Worm (Caenorhabditis elegans) whole organism, L4 larva: ENCODE measurements around the gene gstk-1.
A peak's percentile ranks its signal among the peaks of the same experiment; 100 is the strongest.

Experiments used
- F26F4.8 ChIP-seq: fragments of 200-800 bp; sonication (Bioruptor generic); conservative IDR thresholded peaks from 2 replicates; pipeline ENCODE4 v1.3.6; 2022; ENCODE audit warnings: missing genetic modification characterization, missing compliant biosample characterization
- F37D6.2 ChIP-seq: sonication (generic microtip); optimal IDR thresholded peaks from 2 replicates; lab custom pipeline; 2016; ENCODE audit warnings: mild to moderate bottlenecking, missing genetic modification characterization, missing compliant biosample characterization
- R02D3.7 ChIP-seq: fragments of 150-350 bp; sonication (generic microtip); optimal IDR thresholded peaks from 3 replicates; lab custom pipeline; 2014; ENCODE audit warnings: missing biosample characterization, missing genetic modification characterization
- Y5F2A.4 ChIP-seq: fragments of 200-800 bp; sonication (Bioruptor generic); optimal IDR thresholded peaks from 2 replicates; lab custom pipeline; 2018; ENCODE audit warnings: mild to moderate bottlenecking, missing genetic modification characterization, missing compliant biosample characterization
- Y75B8A.6 ChIP-seq: fragments of 200-800 bp; sonication (Bioruptor generic); IDR thresholded peaks from 2 replicates; pipeline ENCODE4 v1.3.6; 2022; ENCODE audit warnings: missing genetic modification reagents, missing genetic modification characterization, missing compliant biosample characterization
- aha-1 ChIP-seq: fragments of 150-350 bp; peaks from one replicate; lab custom pipeline; 2014; ENCODE audit warnings: missing biosample characterization, missing genetic modification characterization
- ceh-28 ChIP-seq: fragments of 150-350 bp; optimal IDR thresholded peaks from 2 replicates; lab custom pipeline; 2014; ENCODE audit warnings: missing biosample characterization, missing genetic modification reagents, missing genetic modification characterization
- ceh-32 ChIP-seq: sonication (generic microtip); optimal IDR thresholded peaks from 2 replicates; lab custom pipeline; 2016; ENCODE audit warnings: mild to moderate bottlenecking, missing genetic modification characterization, missing compliant biosample characterization; ENCODE audit not compliant: poor library complexity
- daf-16 ChIP-seq, 3 experiments: sonication (generic microtip); optimal IDR thresholded peaks; 2 replicates each; lab custom pipeline; 2016 to 2017; ENCODE audit warnings: missing genetic modification characterization in 3 of 3, missing genetic modification reagents in 3 of 3, mild to moderate bottlenecking in 2 of 3, missing compliant biosample characterization in 2 of 3, missing biosample characterization in 1 of 3, moderate library complexity in 1 of 3
- dmd-6 ChIP-seq: fragments of 200-800 bp; sonication (Bioruptor generic); IDR thresholded peaks from 2 replicates; pipeline ENCODE4 v1.3.6; 2022; ENCODE audit warnings: missing genetic modification reagents, missing genetic modification characterization, missing compliant biosample characterization
- dmd-8 ChIP-seq: fragments of 200-800 bp; sonication (Bioruptor generic); IDR thresholded peaks from 2 replicates; pipeline ENCODE4 v1.3.6; 2022; ENCODE audit warnings: missing genetic modification characterization, missing compliant biosample characterization
- dve-1 ChIP-seq: sonication (generic microtip); optimal IDR thresholded peaks from 2 replicates; lab custom pipeline; 2017; ENCODE audit warnings: antibody characterized with exemption, mild to moderate bottlenecking, missing genetic modification characterization, missing compliant biosample characterization; ENCODE audit not compliant: insufficient read depth
- hif-1 ChIP-seq, 2 experiments: sonication (generic microtip); optimal IDR thresholded peaks; 2 replicates each; lab custom pipeline; 2016 to 2017; ENCODE audit warnings: missing compliant biosample characterization in 2 of 2, missing genetic modification characterization in 2 of 2, missing genetic modification reagents in 2 of 2, missing genotype in 2 of 2, mild to moderate bottlenecking in 1 of 2
- hlh-30 ChIP-seq: sonication (generic microtip); optimal IDR thresholded peaks from 2 replicates; lab custom pipeline; 2017; ENCODE audit warnings: antibody characterized with exemption, mild to moderate bottlenecking, missing genetic modification characterization, missing compliant biosample characterization; ENCODE audit not compliant: insufficient read depth
- madf-5 ChIP-seq, 2 experiments: fragments of 200-800 bp; sonication (Bioruptor generic); IDR thresholded peaks; 2 replicates each; pipeline ENCODE4 v1.3.6; 2022; ENCODE audit warnings: missing compliant biosample characterization in 2 of 2, missing genetic modification characterization in 2 of 2
- mdt-29 ChIP-seq: fragments of 200-800 bp; sonication (Bioruptor generic); IDR thresholded peaks from 2 replicates; pipeline ENCODE4 v1.3.6; 2022; ENCODE audit warnings: missing genetic modification reagents, missing genetic modification characterization, missing compliant biosample characterization
- mes-2 ChIP-seq: sonication (generic microtip); optimal IDR thresholded peaks from 2 replicates; lab custom pipeline; 2016; ENCODE audit warnings: missing genotype, mild to moderate bottlenecking, missing genetic modification characterization, missing compliant biosample characterization; ENCODE audit not compliant: poor library complexity, severe bottlenecking
- mxl-2 ChIP-seq: fragments of 200-800 bp; sonication (Bioruptor generic); conservative IDR thresholded peaks from 2 replicates; pipeline ENCODE4 v1.3.6; 2022; ENCODE audit warnings: missing genetic modification reagents, missing genetic modification characterization, missing compliant biosample characterization
- mxl-3 ChIP-seq: fragments of 200-800 bp; sonication (Bioruptor generic); optimal IDR thresholded peaks from 2 replicates; lab custom pipeline; 2018; ENCODE audit warnings: mild to moderate bottlenecking, missing genetic modification characterization, missing compliant biosample characterization
- nhr-28 ChIP-seq: fragments of 150-350 bp; optimal IDR thresholded peaks from 2 replicates; lab custom pipeline; 2014; ENCODE audit warnings: missing biosample characterization, missing genetic modification characterization
- nhr-6 ChIP-seq: fragments of 150-350 bp; optimal IDR thresholded peaks from 2 replicates; lab custom pipeline; 2014; ENCODE audit warnings: missing biosample characterization, missing genetic modification characterization
- pha-4 ChIP-seq, 2 experiments: fragments of 150-350 bp in 1 of 2; fragments of 200-800 bp in 1 of 2; sonication (Bioruptor generic) in 1 of 2; IDR thresholded peaks in 1 of 2; optimal IDR thresholded peaks in 1 of 2; 2 replicates each; pipeline versions ENCODE4 v1.3.6 to Lab custom; 2014 to 2022; ENCODE audit warnings: missing genetic modification characterization in 2 of 2, missing genetic modification reagents in 2 of 2, missing biosample characterization in 1 of 2, missing compliant biosample characterization in 1 of 2
- php-3 ChIP-seq: fragments of 200-800 bp; sonication (Bioruptor generic); IDR thresholded peaks from 2 replicates; pipeline ENCODE4 v1.3.6; 2022; ENCODE audit warnings: missing genetic modification reagents, missing genetic modification characterization, missing compliant biosample characterization
- pqm-1 ChIP-seq: sonication (generic microtip); optimal IDR thresholded peaks from 2 replicates; lab custom pipeline; 2017; ENCODE audit warnings: missing biosample characterization, missing genetic modification characterization
- set-16 ChIP-seq: fragments of 200-800 bp; sonication (Bioruptor generic); IDR thresholded peaks from 2 replicates; pipeline ENCODE4 v1.3.6; 2022; ENCODE audit warnings: missing genetic modification reagents, missing genetic modification characterization, missing compliant biosample characterization
- snpc-4 ChIP-seq: fragments of 150-350 bp; optimal IDR thresholded peaks from 2 replicates; lab custom pipeline; 2014; ENCODE audit warnings: missing biosample characterization, missing genetic modification characterization
- unc-130 ChIP-seq: sonication (generic microtip); optimal IDR thresholded peaks from 2 replicates; lab custom pipeline; 2016; ENCODE audit warnings: missing genetic modification reagents, missing genetic modification characterization, missing compliant biosample characterization
- unc-62 ChIP-seq, 3 experiments: fragments of 150-350 bp in 1 of 3; sonication (generic microtip); optimal IDR thresholded peaks in 2 of 3; peaks in 1 of 3; 1 replicate in 1 of 3; 2 replicates in 2 of 3; lab custom pipeline; 2014 to 2017; ENCODE audit warnings: missing biosample characterization in 3 of 3, missing genetic modification characterization in 3 of 3, missing genetic modification reagents in 3 of 3, missing genotype in 1 of 3
- ztf-11 ChIP-seq: fragments of 150-350 bp; optimal IDR thresholded peaks from 2 replicates; lab custom pipeline; 2014; ENCODE audit warnings: missing biosample characterization, missing genetic modification characterization
- ztf-7 ChIP-seq: fragments of 150-350 bp; optimal IDR thresholded peaks from 2 replicates; lab custom pipeline; 2014; ENCODE audit warnings: missing biosample characterization, missing genetic modification characterization

Gene gstk-1

ce11 chrII:9652919-9653318 is 3.6 kb upstream of the gstk-1 start, which contains the start of gene ZK1307.3 (continued):
- TF ChIP-seq unc-130 (GFP tag; lab: Kevin White, UChicago) = no peak

ce11 chrII:9653679-9654078 is 2.8 kb upstream of the gstk-1 start, which contains the start of gene ZK1307.2:
Gene ZK1307.2 (minus strand): TSS chrII:9653952.
- TF ChIP-seq unc-62 (GFP tag; optimal IDR thresholded peaks at IDR 0.05 in 1 of 2; lab: Kevin White, UChicago) = peak in 1 of 2 experiments; percentile 93
- no peak for TF ChIP-seq unc-62 (tag; optimal IDR thresholded peaks at IDR 0.05; lab: Kevin White, UChicago)
- TF ChIP-seq unc-130 (GFP tag; lab: Kevin White, UChicago) = no peak
- TF ChIP-seq ceh-28 (tag; lab: Kevin White, UChicago) = no peak
- no peak for TF ChIP-seq mxl-3

- TF ChIP-seq php-3 (GFP tag; lab: Robert Waterston, UW) (peak; percentile 69), pqm-1 (tag; lab: Kevin White, UChicago) (peak; percentile 47), hlh-30 (tag; lab: Kevin White, UChicago) (peak; percentile 56), F37D6.2 (no peak), F26F4.8 (GFP tag; lab: Robert Waterston, UW) (no peak), nhr-28 (tag; lab: Kevin White, UChicago) (peak; percentile 27)
Observed at ce11 chrII:9655530-9656139, 870 bp upstream of the gstk-1 start, which contains the start of gene ZK1307.1. Gene ZK1307.1 (minus strand): TSS chrII:9655580.

- TF ChIP-seq dve-1 (tag; lab: Kevin White, UChicago) = peak; percentile 17
- TF ChIP-seq pqm-1 (tag; lab: Kevin White, UChicago) = peak; percentile 69
- TF ChIP-seq dmd-6 (GFP tag; lab: Robert Waterston, UW) = peak; percentile 48; the same call in 1 of the 2 replicates
- no peak for TF ChIP-seq aha-1 (tag; lab: Kevin White, UChicago)
- TF ChIP-seq mxl-3 = no peak
- no peak for TF ChIP-seq Y75B8A.6 (GFP tag; lab: Robert Waterston, UW)
- no peak for TF ChIP-seq ztf-7
- no peak for TF ChIP-seq hif-1 (tag; optimal IDR thresholded peaks at IDR 0.05; lab: Kevin White, UChicago)
- no peak for TF ChIP-seq R02D3.7 (tag; lab: Kevin White, UChicago)
- no peak for TF ChIP-seq F37D6.2
- peak; percentile 55 for TF ChIP-seq nhr-28 (tag; lab: Kevin White, UChicago)
- TF ChIP-seq madf-5 (GFP tag; IDR thresholded peaks at IDR 0.05; lab: Robert Waterston, UW) = no peak
- no peak for TF ChIP-seq set-16 (GFP tag; lab: Robert Waterston, UW)
- no peak for TF ChIP-seq mxl-2 (GFP tag; lab: Robert Waterston, UW)
- TF ChIP-seq daf-16 (GFP tag; optimal IDR thresholded peaks at IDR 0.05; lab: Kevin White, UChicago) = no peak
- peak; percentile 43 for TF ChIP-seq daf-16 (tag; optimal IDR thresholded peaks at IDR 0.05; lab: Kevin White, UChicago)
- TF ChIP-seq mes-2 (tag; lab: Kevin White, UChicago) = no peak
Observed at ce11 chrII:9658915-9659314, 2.4 kb downstream of the gstk-1 start, which contains the start of gene ZK1320.2. Gene ZK1320.2 (minus strand): TSS chrII:9659002.

ce11 chrII:9660379-9660778 is 3.9 kb downstream of the gstk-1 start, which contains the start of gene ZK1320.3:
Gene ZK1320.3 (minus strand): TSS chrII:9660419.
- TF ChIP-seq dmd-6 (GFP tag; lab: Robert Waterston, UW) (peak; percentile 64), Y5F2A.4 (GFP tag; lab: Kevin White, UChicago) (no peak), dve-1 (tag; lab: Kevin White, UChicago) (peak; percentile 58), R02D3.7 (tag; lab: Kevin White, UChicago) (no peak), daf-16 (GFP tag; optimal IDR thresholded peaks at IDR 0.05; lab: Kevin White, UChicago) (no peak), daf-16 (tag; optimal IDR thresholded peaks at IDR 0.05; lab: Kevin White, UChicago) (peak; percentile 71), snpc-4 (no peak), dmd-8 (GFP tag; lab: Robert Waterston, UW) (no peak), nhr-6 (tag; lab: Kevin White, UChicago) (no peak), mdt-29 (no peak), unc-62 (GFP tag; optimal IDR thresholded peaks at IDR 0.05 in 1 of 2; lab: Kevin White, UChicago) (peak in 1 of 2 experiments; percentile 94), unc-62 (tag; optimal IDR thresholded peaks at IDR 0.05; lab: Kevin White, UChicago) (no peak), nhr-28 (tag; lab: Kevin White, UChicago) (peak; percentile 45), ztf-11 (tag; lab: Kevin White, UChicago) (no peak), pqm-1 (tag; lab: Kevin White, UChicago) (peak; percentile 56), F26F4.8 (GFP tag; lab: Robert Waterston, UW) (no peak), ceh-32 (tag; lab: Kevin White, UChicago) (no peak), Y75B8A.6 (GFP tag; lab: Robert Waterston, UW) (no peak), pha-4 (GFP tag; IDR thresholded peaks at IDR 0.05; lab: Robert Waterston, UW) (no peak), pha-4 (tag; optimal IDR thresholded peaks at IDR 0.05; lab: Kevin White, UChicago) (no peak)
